Worm (Caenorhabditis elegans): ENCODE data around the gene unc-7.

DNA sequence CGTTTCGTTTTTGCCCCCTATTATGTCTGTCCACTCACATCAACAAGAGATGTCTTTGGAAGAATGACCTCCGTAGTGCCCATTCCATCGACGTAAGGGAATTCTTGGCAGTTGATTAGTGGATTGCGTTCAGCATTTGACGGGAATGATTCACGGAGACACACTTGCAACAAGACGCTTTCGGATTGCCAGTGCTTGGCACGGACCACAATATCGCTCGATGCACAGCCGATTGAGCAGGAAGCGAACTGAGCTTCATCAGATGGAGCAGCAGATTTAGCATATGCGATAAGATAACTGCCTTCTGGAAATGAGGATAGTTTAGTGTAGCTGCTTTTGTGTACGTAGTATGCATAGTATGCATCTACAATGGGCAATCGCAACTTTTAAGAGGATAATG, 44.1 kb downstream of the unc-7 start:
- TF ChIP-seq egl-27 (tag; optimal IDR thresholded peaks at IDR 0.05) (no peak), unc-62 (GFP tag; optimal IDR thresholded peaks at IDR 0.05 in 1 of 2) (peak in 1 of 2 experiments; percentile 96), unc-62 (tag; optimal IDR thresholded peaks at IDR 0.05) (no peak), daf-12 (tag; optimal IDR thresholded peaks at IDR 0.05) (no peak), unc-130 (GFP tag; optimal IDR thresholded peaks at IDR 0.05) (no peak), dmd-8 (GFP tag; IDR thresholded peaks at IDR 0.05) (no peak), dpl-1 (GFP tag; optimal IDR thresholded peaks at IDR 0.05) (no peak), aly-2 (tag; optimal IDR thresholded peaks at IDR 0.05) (no peak), nhr-77 (tag; optimal IDR thresholded peaks at IDR 0.05) (no peak)

Measured in whole organism, L4 larva.